Fruit fly (Drosophila melanogaster) whole organism, prepupa: ENCODE results near the gene Mnr.

ENCODE experiments used
- Blimp-1 ChIP-seq: fragments of 200-800 bp; sonication (Bioruptor generic); optimal IDR thresholded peaks from 3 replicates; lab custom pipeline; 2017; ENCODE audit warnings: missing biosample characterization, missing genetic modification characterization, mild to moderate bottlenecking, moderate library complexity, missing genetic modification reagents
- CG10631 ChIP-seq: fragments of 200-800 bp; sonication (Bioruptor generic); optimal IDR thresholded peaks from 2 replicates; lab custom pipeline; 2016; ENCODE audit warnings: missing biosample characterization, missing genetic modification characterization
- CG10669 ChIP-seq: fragments of 200-800 bp; sonication (Bioruptor generic); optimal IDR thresholded peaks from 3 replicates; lab custom pipeline; 2018; ENCODE audit warnings: missing biosample characterization, mild to moderate bottlenecking, missing genetic modification characterization, moderate library complexity
- CG11294 ChIP-seq: fragments of 200-800 bp; sonication (Bioruptor generic); IDR thresholded peaks from 2 replicates; pipeline ENCODE4 v1.3.6; 2022; ENCODE audit warnings: missing biosample characterization, missing genetic modification characterization
- CG11762 ChIP-seq: fragments of 200-800 bp; sonication (Bioruptor generic); optimal IDR thresholded peaks from 3 replicates; lab custom pipeline; 2016; ENCODE audit warnings: missing biosample characterization, missing genetic modification characterization; ENCODE audit not compliant: insufficient read depth
- CG11902 ChIP-seq: fragments of 200-800 bp; sonication (Bioruptor generic); optimal IDR thresholded peaks from 3 replicates; lab custom pipeline; 2016; ENCODE audit warnings: missing biosample characterization, missing genetic modification characterization
- CG15336 ChIP-seq: fragments of 200-800 bp; sonication (Bioruptor generic); IDR thresholded peaks from 2 replicates; pipeline ENCODE4 v1.3.6; 2022; ENCODE audit warnings: missing biosample characterization, missing genetic modification characterization
- CG1621 ChIP-seq: fragments of 200-800 bp; sonication (Bioruptor generic); optimal IDR thresholded peaks from 3 replicates; lab custom pipeline; 2018; ENCODE audit warnings: missing biosample characterization, mild to moderate bottlenecking, missing genetic modification characterization
- CG16779 ChIP-seq: fragments of 200-800 bp; sonication (Bioruptor generic); optimal IDR thresholded peaks from 3 replicates; lab custom pipeline; 2017; ENCODE audit warnings: missing biosample characterization, mild to moderate bottlenecking, missing genetic modification characterization
- CG3032 ChIP-seq: fragments of 200-800 bp; optimal IDR thresholded peaks from 2 replicates; lab custom pipeline; 2019; ENCODE audit warnings: missing biosample characterization, mild to moderate bottlenecking, missing genetic modification characterization, moderate library complexity
- CG31627 ChIP-seq: fragments of 200-800 bp; sonication (Bioruptor generic); optimal IDR thresholded peaks from 3 replicates; lab custom pipeline; 2016; ENCODE audit warnings: missing biosample characterization, missing genetic modification characterization
- CG32006 ChIP-seq: fragments of 200-800 bp; sonication (Bioruptor generic); optimal IDR thresholded peaks from 3 replicates; lab custom pipeline; 2017; ENCODE audit warnings: missing biosample characterization, mild to moderate bottlenecking, missing genetic modification characterization
- CG34406 ChIP-seq: fragments of 200-800 bp; sonication (Bioruptor generic); optimal IDR thresholded peaks from 3 replicates; lab custom pipeline; 2016; ENCODE audit warnings: missing biosample characterization, missing genetic modification characterization
- CG3919 ChIP-seq: fragments of 200-800 bp; sonication (Bioruptor generic); optimal IDR thresholded peaks from 3 replicates; lab custom pipeline; 2016; ENCODE audit warnings: missing biosample characterization, missing genetic modification characterization
- CG4318 ChIP-seq: fragments of 200-800 bp; sonication (Bioruptor generic); optimal IDR thresholded peaks from 3 replicates; lab custom pipeline; 2017; ENCODE audit warnings: missing biosample characterization, mild to moderate bottlenecking, missing genetic modification characterization
- CG6163 ChIP-seq: fragments of 200-800 bp; sonication (Bioruptor generic); IDR thresholded peaks from 3 replicates; pipeline ENCODE4 v1.3.6; 2022; ENCODE audit warnings: missing biosample characterization, missing genetic modification characterization
- CG6276 ChIP-seq: fragments of 200-800 bp; sonication (Bioruptor generic); optimal IDR thresholded peaks from 2 replicates; lab custom pipeline; 2017; ENCODE audit warnings: missing biosample characterization, mild to moderate bottlenecking, missing genetic modification characterization
- CG6808 ChIP-seq: fragments of 200-800 bp; sonication (Bioruptor generic); optimal IDR thresholded peaks from 3 replicates; lab custom pipeline; 2017; ENCODE audit warnings: missing biosample characterization, missing genetic modification characterization, mild to moderate bottlenecking, moderate library complexity, missing genetic modification reagents
- CG6854 ChIP-seq: fragments of 200-800 bp; sonication (Bioruptor generic); optimal IDR thresholded peaks from 2 replicates; lab custom pipeline; 2017; ENCODE audit warnings: missing biosample characterization, mild to moderate bottlenecking, missing genetic modification characterization
- CG7368 ChIP-seq: fragments of 200-800 bp; sonication (Bioruptor generic); optimal IDR thresholded peaks from 3 replicates; lab custom pipeline; 2016; ENCODE audit warnings: missing biosample characterization, missing genetic modification characterization
- CG8632 ChIP-seq: fragments of 200-800 bp; sonication (Bioruptor generic); optimal IDR thresholded peaks from 3 replicates; lab custom pipeline; 2016; ENCODE audit warnings: missing biosample characterization, missing genetic modification characterization
- CG9139 ChIP-seq: fragments of 200-800 bp; sonication (Bioruptor generic); optimal IDR thresholded peaks from 3 replicates; lab custom pipeline; 2017; ENCODE audit warnings: missing biosample characterization, mild to moderate bottlenecking, missing genetic modification characterization
- Eip75B ChIP-seq: fragments of 200-800 bp; sonication (Bioruptor generic); optimal IDR thresholded peaks from 3 replicates; lab custom pipeline; 2016; ENCODE audit warnings: missing biosample characterization, missing genetic modification characterization
- Eip78C ChIP-seq: fragments of 200-800 bp; sonication (Bioruptor generic); peaks from one replicate; lab custom pipeline; 2016; ENCODE audit warnings: missing biosample characterization, missing genetic modification characterization
- Eip93F ChIP-seq: fragments of 200-800 bp; sonication (Bioruptor generic); optimal IDR thresholded peaks from 2 replicates; lab custom pipeline; 2016; ENCODE audit warnings: missing biosample characterization, mild to moderate bottlenecking, missing genetic modification characterization
- Ets21C ChIP-seq: fragments of 200-800 bp; sonication (Bioruptor generic); optimal IDR thresholded peaks from 3 replicates; lab custom pipeline; 2016; ENCODE audit warnings: missing biosample characterization, missing genetic modification characterization
- Ets96B ChIP-seq: fragments of 200-800 bp; optimal IDR thresholded peaks from 2 replicates; lab custom pipeline; 2019; ENCODE audit warnings: missing biosample characterization, mild to moderate bottlenecking, missing genetic modification characterization, moderate library complexity
- Gug ChIP-seq: fragments of 200-800 bp; sonication (Bioruptor generic); IDR thresholded peaks from 2 replicates; pipeline ENCODE4 v1.3.6; 2022; ENCODE audit warnings: missing biosample characterization, missing genetic modification characterization
- Hr38 ChIP-seq: sonication (Bioruptor generic); optimal IDR thresholded peaks from 2 replicates; lab custom pipeline; 2016; ENCODE audit warnings: missing biosample characterization, missing genetic modification characterization
- Hr39 ChIP-seq: fragments of 200-800 bp; sonication (Bioruptor generic); optimal IDR thresholded peaks from 2 replicates; lab custom pipeline; 2016; ENCODE audit warnings: missing biosample characterization, missing genetic modification characterization
- Hr4 ChIP-seq: fragments of 200-800 bp; sonication (Bioruptor generic); optimal IDR thresholded peaks from 3 replicates; lab custom pipeline; 2016; ENCODE audit warnings: missing biosample characterization, missing genetic modification characterization
- Lpt ChIP-seq: fragments of 200-800 bp; sonication (Bioruptor generic); optimal IDR thresholded peaks from 3 replicates; lab custom pipeline; 2016; ENCODE audit warnings: missing biosample characterization, missing genetic modification characterization
- Met ChIP-seq: fragments of 200-800 bp; sonication (Bioruptor generic); optimal IDR thresholded peaks from 3 replicates; lab custom pipeline; 2016; ENCODE audit warnings: missing biosample characterization, missing genetic modification characterization
- Sox102F ChIP-seq: fragments of 200-800 bp; sonication (Bioruptor generic); optimal IDR thresholded peaks from 2 replicates; lab custom pipeline; 2016; ENCODE audit warnings: missing biosample characterization, mild to moderate bottlenecking, missing genetic modification characterization
- Sox14 ChIP-seq: fragments of 200-800 bp; sonication (Bioruptor generic); optimal IDR thresholded peaks from 3 replicates; lab custom pipeline; 2016; ENCODE audit warnings: missing biosample characterization, missing genetic modification characterization
- Sox15 ChIP-seq: fragments of 200-800 bp; sonication (Bioruptor generic); optimal IDR thresholded peaks from 3 replicates; lab custom pipeline; 2016; ENCODE audit warnings: missing biosample characterization, missing genetic modification characterization
- achi ChIP-seq: fragments of 200-800 bp; sonication (Bioruptor generic); optimal IDR thresholded peaks from 3 replicates; lab custom pipeline; 2016; ENCODE audit warnings: missing biosample characterization, missing genetic modification characterization
- acj6 ChIP-seq: fragments of 200-800 bp; sonication (Bioruptor generic); optimal IDR thresholded peaks from 3 replicates; lab custom pipeline; 2016; ENCODE audit warnings: missing biosample characterization, missing genetic modification characterization
- cyc ChIP-seq: fragments of 200-800 bp; sonication (Bioruptor generic); optimal IDR thresholded peaks from 3 replicates; lab custom pipeline; 2016; ENCODE audit warnings: missing biosample characterization, missing genetic modification characterization
- dsx ChIP-seq: fragments of 200-800 bp; optimal IDR thresholded peaks from 3 replicates; lab custom pipeline; 2019; ENCODE audit warnings: missing biosample characterization, mild to moderate bottlenecking, missing genetic modification characterization, moderate library complexity; ENCODE audit not compliant: poor library complexity, severe bottlenecking
- eg ChIP-seq: fragments of 200-800 bp; sonication (Bioruptor generic); IDR thresholded peaks from 3 replicates; pipeline ENCODE4 v1.3.6; 2022; ENCODE audit warnings: missing biosample characterization, missing genetic modification characterization
- fd59A ChIP-seq: fragments of 200-800 bp; sonication (Bioruptor generic); optimal IDR thresholded peaks from 2 replicates; lab custom pipeline; 2017; ENCODE audit warnings: missing biosample characterization, mild to moderate bottlenecking, missing genetic modification characterization, missing genetic modification reagents
- fd85E ChIP-seq: fragments of 200-800 bp; sonication (Bioruptor generic); optimal IDR thresholded peaks from 3 replicates; lab custom pipeline; 2016; ENCODE audit warnings: missing biosample characterization, missing genetic modification characterization
- fkh ChIP-seq: fragments of 200-800 bp; sonication (Bioruptor generic); optimal IDR thresholded peaks from 3 replicates; lab custom pipeline; 2017; ENCODE audit warnings: missing biosample characterization, mild to moderate bottlenecking, missing genetic modification characterization, moderate library complexity
- lz ChIP-seq: fragments of 200-800 bp; sonication (Bioruptor generic); optimal IDR thresholded peaks from 3 replicates; lab custom pipeline; 2016; ENCODE audit warnings: missing biosample characterization, missing genetic modification characterization
- net ChIP-seq: fragments of 200-800 bp; sonication (Bioruptor generic); optimal IDR thresholded peaks from 3 replicates; lab custom pipeline; 2016; ENCODE audit warnings: missing biosample characterization, missing genetic modification characterization
- pdm3 ChIP-seq: fragments of 200-800 bp; sonication (Bioruptor generic); optimal IDR thresholded peaks from 3 replicates; lab custom pipeline; 2016; ENCODE audit warnings: missing biosample characterization, missing genetic modification characterization
- salr ChIP-seq, 2 experiments: fragments of 200-800 bp; sonication (Bioruptor generic); optimal IDR thresholded peaks; 3 replicates each; lab custom pipeline; 2016 to 2018; ENCODE audit warnings: missing biosample characterization in 2 of 2, missing genetic modification characterization in 2 of 2, mild to moderate bottlenecking in 1 of 2
- spab ChIP-seq: fragments of 200-800 bp; sonication (Bioruptor generic); optimal IDR thresholded peaks from 2 replicates; lab custom pipeline; 2017; ENCODE audit warnings: missing biosample characterization, mild to moderate bottlenecking, missing genetic modification characterization, missing genetic modification reagents
- ss ChIP-seq, 2 experiments: fragments of 200-800 bp; sonication (Bioruptor generic); optimal IDR thresholded peaks; 2 replicates in 1 of 2; 3 replicates in 1 of 2; lab custom pipeline; 2017 to 2018; ENCODE audit warnings: mild to moderate bottlenecking in 2 of 2, missing biosample characterization in 2 of 2, missing genetic modification characterization in 2 of 2, moderate library complexity in 1 of 2
- topi ChIP-seq: fragments of 200-800 bp; sonication (Bioruptor generic); optimal IDR thresholded peaks from 3 replicates; lab custom pipeline; 2016; ENCODE audit warnings: missing biosample characterization, missing genetic modification characterization

The Mnr gene

DNA sequence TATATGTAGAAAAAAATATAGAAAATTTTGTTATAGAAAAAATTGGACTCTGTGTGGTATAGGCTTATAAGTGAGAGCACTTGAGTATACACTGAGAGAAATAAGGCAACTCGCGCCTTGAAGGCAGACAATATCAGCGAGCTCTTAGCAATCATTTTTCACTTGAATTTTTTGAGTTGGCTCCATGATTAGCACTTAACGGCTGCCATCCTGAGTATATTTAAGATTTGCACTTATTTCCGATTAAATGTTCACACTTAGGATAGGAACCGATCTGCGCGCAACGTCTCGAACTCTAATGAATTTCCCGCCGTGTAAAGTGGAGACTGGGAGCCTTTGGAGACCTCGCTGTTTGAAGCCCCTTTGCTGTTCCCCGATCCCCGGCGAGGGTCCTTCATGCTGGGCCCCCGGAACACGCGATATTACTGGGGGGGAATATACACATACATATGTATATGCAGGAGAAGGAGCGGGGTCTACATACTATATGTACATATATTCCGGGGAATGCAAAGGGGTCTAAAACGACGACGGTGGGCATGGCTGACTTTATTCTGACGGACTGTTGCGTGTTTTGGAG is 1.6 kb downstream of the Mnr start:
- peak; percentile 26 for TF ChIP-seq CG31627
- TF ChIP-seq Eip78C (GFP tag; lab: Kevin White, UChicago): peak; percentile 76
- no peak for TF ChIP-seq CG11762
- TF ChIP-seq CG15336: peak; percentile 46; the same call in 1 of the 2 replicates
- peak; percentile 58 for TF ChIP-seq CG32006 (GFP tag; lab: Kevin White, UChicago)
- TF ChIP-seq Eip93F (GFP tag; lab: Kevin White, UChicago): no peak
- TF ChIP-seq Ets96B (tag; lab: Kevin White, UChicago): peak; percentile 21
- TF ChIP-seq CG7368 (GFP tag; lab: Kevin White, UChicago): no peak
- peak; percentile 4 for TF ChIP-seq Hr4
- TF ChIP-seq Sox14 (GFP tag; lab: Kevin White, UChicago): peak; percentile 22
- no peak for TF ChIP-seq fkh
- no peak for TF ChIP-seq CG8632 (GFP tag; lab: Kevin White, UChicago)
- TF ChIP-seq CG6163 (GFP tag; lab: Robert Waterston, UW): no peak
- no peak for TF ChIP-seq Sox102F (GFP tag; lab: Kevin White, UChicago)
- TF ChIP-seq CG9139 (GFP tag; lab: Kevin White, UChicago): no peak
- TF ChIP-seq CG6276 (GFP tag; lab: Kevin White, UChicago): peak; percentile 10
- TF ChIP-seq acj6 (GFP tag; lab: Kevin White, UChicago): peak; percentile 18
- peak; percentile 14 for TF ChIP-seq CG10631 (GFP tag; lab: Kevin White, UChicago)
- 0 out of 3 replicates have a peak, but pooled peaks have one; percentile 16 for TF ChIP-seq eg (GFP tag; lab: Robert Waterston, UW)
- no peak for TF ChIP-seq salr (GFP tag; optimal IDR thresholded peaks at IDR 0.05; lab: Kevin White, UChicago)
- TF ChIP-seq cyc (GFP tag; lab: Kevin White, UChicago): no peak
- TF ChIP-seq CG3919 (GFP tag; lab: Kevin White, UChicago): peak; percentile 23
- no peak for TF ChIP-seq CG34406
- TF ChIP-seq CG10669 (GFP tag; lab: Kevin White, UChicago): peak; percentile 31
- no peak for TF ChIP-seq CG6854 (GFP tag; lab: Kevin White, UChicago)
- no peak for TF ChIP-seq topi (GFP tag; lab: Kevin White, UChicago)
- no peak for TF ChIP-seq CG3032
- no peak for TF ChIP-seq Hr38 (GFP tag; lab: Kevin White, UChicago)
- peak; percentile 26 for TF ChIP-seq pdm3 (GFP tag; lab: Kevin White, UChicago)
- TF ChIP-seq net (GFP tag; lab: Kevin White, UChicago): no peak
- TF ChIP-seq Eip75B (GFP tag; lab: Kevin White, UChicago): peak; percentile 12
- TF ChIP-seq achi (GFP tag; lab: Kevin White, UChicago): peak; percentile 36
- TF ChIP-seq Blimp-1 (GFP tag; lab: Kevin White, UChicago): no peak
- TF ChIP-seq Lpt (GFP tag; lab: Kevin White, UChicago): no peak
- TF ChIP-seq fd59A (GFP tag; lab: Kevin White, UChicago): peak; percentile 22
- TF ChIP-seq CG11294 (GFP tag; lab: Robert Waterston, UW): 0 out of 2 replicates have a peak, but pooled peaks have one; percentile 10
- peak; percentile 27 for TF ChIP-seq spab (GFP tag; lab: Kevin White, UChicago)
- no peak for TF ChIP-seq CG16779 (tag; lab: Kevin White, UChicago)
- no peak for TF ChIP-seq CG11902 (GFP tag; lab: Kevin White, UChicago)
- peak; percentile 15 for TF ChIP-seq Hr39 (GFP tag; lab: Kevin White, UChicago)
- TF ChIP-seq fd85E (GFP tag; lab: Kevin White, UChicago): no peak
- no peak for TF ChIP-seq CG1621
- no peak for TF ChIP-seq CG6808 (GFP tag; lab: Kevin White, UChicago)
- TF ChIP-seq ss (GFP tag; optimal IDR thresholded peaks at IDR 0.05; lab: Kevin White, UChicago): peak in 1 of 2 experiments; percentile 65
- peak; percentile 3 for TF ChIP-seq lz (GFP tag; lab: Kevin White, UChicago)
- no peak for TF ChIP-seq Ets21C (GFP tag; lab: Kevin White, UChicago)
- no peak for TF ChIP-seq Gug (GFP tag; lab: Robert Waterston, UW)
- TF ChIP-seq dsx (GFP tag; lab: Kevin White, UChicago): peak; percentile 1
- peak; percentile 27 for TF ChIP-seq CG4318
- peak; percentile 2 for TF ChIP-seq Met
- no peak for TF ChIP-seq Sox15 (GFP tag; lab: Kevin White, UChicago)
